Worm (Caenorhabditis elegans) whole organism, mixed stage, embryonic: Measurements from ENCODE around the gene D2096.5.

Source experiments
- ceh-39 ChIP-seq: fragments of 150-350 bp; optimal IDR thresholded peaks from 2 replicates; lab custom pipeline; 2014; ENCODE audit warnings: missing biosample characterization, missing genetic modification characterization
- elt-1 ChIP-seq: sonication (generic microtip); optimal IDR thresholded peaks from 2 replicates; lab custom pipeline; 2017; ENCODE audit warnings: missing genetic modification characterization, mild to moderate bottlenecking, missing compliant biosample characterization, antibody characterized with exemption, moderate library complexity, borderline replicate concordance; ENCODE audit not compliant: insufficient read depth
- nhr-12 ChIP-seq: fragments of 150-350 bp; optimal IDR thresholded peaks from 2 replicates; lab custom pipeline; 2014; ENCODE audit warnings: missing biosample characterization, missing genetic modification characterization
- pha-4 ChIP-seq: fragments of 150-350 bp; optimal IDR thresholded peaks from 2 replicates; lab custom pipeline; 2018; ENCODE audit warnings: missing biosample characterization, missing genetic modification reagents, missing genetic modification characterization

ce11 chrIV:8317800-8318199 is 41.8 kb downstream of the D2096.5 start:
- TF ChIP-seq pha-4 (no peak), nhr-12 (no peak), elt-1 (no peak), ceh-39 (tag; lab: Kevin White, UChicago) (no peak)
